Fruit fly (Drosophila melanogaster) whole organism: ENCODE results near the gene Myt1.

Experiments used
- pan ChIP-seq: fragments of >200 bp; optimal IDR thresholded peaks from 2 replicates; lab custom pipeline; 2017
- psq ChIP-seq: fragments of >200 bp; optimal IDR thresholded peaks from 2 replicates; lab custom pipeline; 2017
- usp ChIP-seq: fragments of >200 bp; optimal IDR thresholded peaks from 2 replicates; lab custom pipeline; 2017; ENCODE audit warnings: missing biosample characterization, missing genetic modification characterization, mixed read lengths

- TF ChIP-seq usp (GFP tag; lab: Kevin White, UChicago) (no peak), pan (no peak), psq (lab: Kevin White, UChicago) (no peak)
These were observed 8.1 kb upstream of the Myt1 start for dm6 chr3L:5787476-5787875.
